Worm (Caenorhabditis elegans) whole organism, young adult: ENCODE data around the gene C36C5.15.

Experiments used
- F55B11.4 ChIP-seq: sonication (generic microtip); optimal IDR thresholded peaks from 2 replicates; lab custom pipeline; 2016; ENCODE audit warnings: missing compliant biosample characterization, missing genetic modification characterization, borderline replicate concordance; ENCODE audit not compliant: insufficient read depth
- F57A8.1 ChIP-seq: fragments of 200-800 bp; sonication (Bioruptor generic); optimal IDR thresholded peaks from 2 replicates; lab custom pipeline; 2018; ENCODE audit warnings: mild to moderate bottlenecking, missing genetic modification characterization, moderate library complexity, missing compliant biosample characterization
- ceh-40 ChIP-seq: fragments of 200-800 bp; sonication (Bioruptor generic); IDR thresholded peaks from 2 replicates; pipeline ENCODE4 v1.3.6; 2022; ENCODE audit warnings: missing genetic modification characterization, missing compliant biosample characterization
- gei-17 ChIP-seq: fragments of 200-800 bp; sonication (Bioruptor generic); optimal IDR thresholded peaks from 2 replicates; lab custom pipeline; 2018; ENCODE audit warnings: mild to moderate bottlenecking, missing genetic modification characterization, missing compliant biosample characterization
- snpc-4 ChIP-seq, 5 experiments: fragments of 150-350 bp in 1 of 5; sonication (generic microtip) in 4 of 5; optimal IDR thresholded peaks; 2 replicates each; lab custom pipeline; 2014 to 2018; ENCODE audit warnings: missing genetic modification characterization in 5 of 5, missing biosample characterization in 3 of 5, antibody characterized with exemption in 2 of 5, mild to moderate bottlenecking in 2 of 5, missing compliant biosample characterization in 2 of 5, missing genotype in 2 of 5, moderate library complexity in 2 of 5, missing genetic modification reagents in 1 of 5

DNA sequence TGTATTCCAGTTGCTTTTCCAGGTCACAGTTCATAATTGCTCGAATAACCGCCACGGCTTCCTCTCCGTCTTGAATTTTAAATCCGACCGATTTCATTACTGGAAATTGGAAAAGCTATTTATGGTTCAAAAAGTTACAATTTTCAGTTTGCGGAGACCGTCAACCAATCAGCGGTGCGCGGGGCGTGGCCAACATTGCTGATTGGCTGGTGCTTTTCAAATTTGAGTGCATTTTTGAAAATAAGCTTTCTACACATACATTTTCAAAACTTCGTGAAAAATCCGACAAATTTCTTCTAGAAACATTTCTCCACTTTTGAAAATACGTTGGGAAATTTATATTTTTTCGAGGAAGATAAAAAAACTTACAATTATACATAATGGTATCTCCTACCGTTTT is 27.3 kb upstream of the C36C5.15 start:
- no peak for TF ChIP-seq F55B11.4 (tag; lab: Kevin White, UChicago)
- TF ChIP-seq gei-17 (GFP tag; lab: Kevin White, UChicago), result no peak
- no peak for TF ChIP-seq F57A8.1 (GFP tag; lab: Kevin White, UChicago)
- no peak for TF ChIP-seq snpc-4 (GFP tag; optimal IDR thresholded peaks at IDR 0.05; lab: Kevin White, UChicago)
- no peak for TF ChIP-seq snpc-4 (tag; optimal IDR thresholded peaks at IDR 0.05; lab: Kevin White, UChicago)
- TF ChIP-seq ceh-40 (GFP tag; lab: Robert Waterston, UW), result no peak
